Worm (Caenorhabditis elegans) whole organism, early embryonic: ENCODE measurements around the gene let-23.
A peak's percentile ranks its signal among the peaks of the same experiment; 100 is the strongest.

Experiments used
- B0310.2 ChIP-seq: sonication (generic microtip); optimal IDR thresholded peaks from 2 replicates; lab custom pipeline; 2016; ENCODE audit warnings: mild to moderate bottlenecking, missing genetic modification characterization, missing compliant biosample characterization
- F13C5.2 ChIP-seq: sonication (generic microtip); optimal IDR thresholded peaks from 2 replicates; lab custom pipeline; 2017; ENCODE audit warnings: mild to moderate bottlenecking, missing genetic modification characterization, inconsistent platforms, missing compliant biosample characterization
- aly-1 ChIP-seq: sonication (generic microtip); optimal IDR thresholded peaks from 2 replicates; lab custom pipeline; 2016; ENCODE audit warnings: missing genetic modification characterization, missing compliant biosample characterization
- ama-1 ChIP-seq: fragments of 150-350 bp; optimal IDR thresholded peaks from 2 replicates; lab custom pipeline; 2014
- ceh-13 ChIP-seq: fragments of 200-800 bp; sonication (Bioruptor generic); optimal IDR thresholded peaks from 2 replicates; lab custom pipeline; 2018; ENCODE audit warnings: mild to moderate bottlenecking, missing genetic modification characterization, missing compliant biosample characterization
- ceh-36 ChIP-seq: sonication (generic microtip); optimal IDR thresholded peaks from 2 replicates; lab custom pipeline; 2016; ENCODE audit warnings: missing genetic modification characterization, inconsistent platforms, missing compliant biosample characterization
- ets-7 ChIP-seq: sonication (generic microtip); optimal IDR thresholded peaks from 2 replicates; lab custom pipeline; 2016; ENCODE audit warnings: missing genotype, missing genetic modification characterization, missing compliant biosample characterization
- flt-1 ChIP-seq: fragments of 200-800 bp; sonication (Bioruptor generic); IDR thresholded peaks from 2 replicates; pipeline ENCODE4 v1.3.6; 2022; ENCODE audit warnings: missing genetic modification characterization, missing compliant biosample characterization
- hmbx-1 ChIP-seq: sonication (generic microtip); optimal IDR thresholded peaks from 2 replicates; lab custom pipeline; 2016; ENCODE audit warnings: mild to moderate bottlenecking, missing genetic modification characterization, missing compliant biosample characterization
- hmg-4 ChIP-seq: fragments of 200-800 bp; sonication (Bioruptor generic); optimal IDR thresholded peaks from 2 replicates; lab custom pipeline; 2018; ENCODE audit warnings: mild to moderate bottlenecking, missing genetic modification characterization, missing compliant biosample characterization
- hnd-1 ChIP-seq: sonication (generic microtip); optimal IDR thresholded peaks from 2 replicates; lab custom pipeline; 2016; ENCODE audit warnings: missing genetic modification characterization, missing compliant biosample characterization
- pes-1 ChIP-seq: fragments of 200-800 bp; sonication (Bioruptor generic); IDR thresholded peaks from 2 replicates; pipeline ENCODE4 v1.3.6; 2022; ENCODE audit warnings: missing genetic modification reagents, missing genetic modification characterization, missing compliant biosample characterization
- scrt-1 ChIP-seq: fragments of 200-800 bp; sonication (Bioruptor generic); IDR thresholded peaks from 2 replicates; pipeline ENCODE4 v1.3.6; 2022; ENCODE audit warnings: missing genetic modification characterization, missing compliant biosample characterization
- sea-1 ChIP-seq: fragments of 200-800 bp; sonication (Bioruptor generic); conservative IDR thresholded peaks from 2 replicates; pipeline ENCODE4 v1.3.6; 2022; ENCODE audit warnings: missing genetic modification characterization, missing compliant biosample characterization
- tbx-11 ChIP-seq: fragments of 200-800 bp; sonication (Bioruptor generic); IDR thresholded peaks from 2 replicates; pipeline ENCODE4 v1.3.6; 2022; ENCODE audit warnings: missing genetic modification characterization, missing compliant biosample characterization
- tbx-37 ChIP-seq: fragments of 200-800 bp; sonication (Bioruptor generic); conservative IDR thresholded peaks from 2 replicates; pipeline ENCODE4 v1.3.6; 2022; ENCODE audit warnings: missing genetic modification reagents, missing genetic modification characterization, missing compliant biosample characterization
- tra-4 ChIP-seq: sonication (generic microtip); optimal IDR thresholded peaks from 2 replicates; lab custom pipeline; 2017; ENCODE audit warnings: missing genetic modification characterization, missing compliant biosample characterization

Gene let-23

ce11 chrII:9210076-9210475 is 12.8 kb downstream of the let-23 start, which contains the start of gene ZK1067.4:
TSS of gene ZK1067.4 (plus strand) at chrII:9210376.
- TF ChIP-seq hnd-1 (tag; lab: Kevin White, UChicago) (no peak), tbx-11 (GFP tag; lab: Robert Waterston, UW) (no peak), aly-1 (no peak), tbx-37 (GFP tag; lab: Robert Waterston, UW) (no peak), ceh-36 (tag; lab: Kevin White, UChicago) (no peak), pes-1 (no peak), sea-1 (GFP tag; lab: Robert Waterston, UW) (no peak), ceh-13 (GFP tag; lab: Kevin White, UChicago) (no peak), hmbx-1 (tag; lab: Kevin White, UChicago) (no peak), F13C5.2 (tag; lab: Kevin White, UChicago) (no peak), ets-7 (no peak), hmg-4 (GFP tag; lab: Kevin White, UChicago) (no peak), B0310.2 (tag; lab: Kevin White, UChicago) (no peak), scrt-1 (GFP tag; lab: Robert Waterston, UW) (no peak), ama-1 (no peak)

ce11 chrII:9211684-9212083 is 14.4 kb downstream of the let-23 start:
- no peak for TF ChIP-seq hmg-4 (GFP tag; lab: Kevin White, UChicago)
- no peak for TF ChIP-seq pes-1
- no peak for TF ChIP-seq hnd-1 (tag; lab: Kevin White, UChicago)
- no peak for TF ChIP-seq scrt-1 (GFP tag; lab: Robert Waterston, UW)
- TF ChIP-seq aly-1: no peak
- TF ChIP-seq flt-1 (GFP tag; lab: Robert Waterston, UW): no peak
- TF ChIP-seq sea-1 (GFP tag; lab: Robert Waterston, UW): no peak
- TF ChIP-seq ets-7: no peak
- TF ChIP-seq tbx-37 (GFP tag; lab: Robert Waterston, UW): no peak
- TF ChIP-seq ceh-13 (GFP tag; lab: Kevin White, UChicago): no peak
- no peak for TF ChIP-seq hmbx-1 (tag; lab: Kevin White, UChicago)
- no peak for TF ChIP-seq tra-4 (tag; lab: Kevin White, UChicago)
- no peak for TF ChIP-seq ceh-36 (tag; lab: Kevin White, UChicago)
- no peak for TF ChIP-seq ama-1
- TF ChIP-seq B0310.2 (tag; lab: Kevin White, UChicago): no peak
- TF ChIP-seq tbx-11 (GFP tag; lab: Robert Waterston, UW): no peak
- TF ChIP-seq F13C5.2 (tag; lab: Kevin White, UChicago): no peak

DNA sequence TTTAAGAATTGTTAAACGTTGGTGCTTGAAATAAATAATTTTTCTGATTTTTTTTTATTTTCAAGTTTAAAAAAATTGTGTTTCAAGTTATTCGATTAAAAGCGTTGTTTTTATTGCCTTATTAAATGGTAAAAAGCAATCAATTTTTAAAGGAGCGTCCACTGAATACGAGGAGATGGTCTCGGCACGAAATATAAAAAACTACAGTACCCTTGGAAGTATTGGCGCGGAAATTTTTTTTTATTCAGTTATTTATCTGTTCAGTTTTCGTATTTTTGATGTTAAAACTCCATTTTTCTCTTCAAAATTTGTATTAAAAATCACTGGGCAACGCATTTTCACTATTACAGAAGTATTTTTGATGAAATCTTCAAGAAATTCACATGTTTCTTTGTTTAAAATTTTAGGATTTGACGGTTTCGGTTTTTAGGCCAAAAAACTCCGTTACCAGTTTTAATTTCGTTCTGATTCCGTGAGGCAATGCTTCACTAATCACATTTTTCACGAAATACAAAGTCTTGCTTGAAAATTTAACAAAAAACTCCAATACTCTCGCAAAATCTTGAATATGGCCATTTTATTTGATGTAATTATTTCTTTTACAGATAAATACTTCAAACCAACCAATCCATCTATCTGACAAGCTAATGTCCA is 15.9 kb downstream of the let-23 start, which contains the start of gene znfx-1:
Gene znfx-1 (plus strand): TSS at position 604 of the 654 bp plus-strand sequence.
- no peak for TF ChIP-seq ceh-13 (GFP tag; lab: Kevin White, UChicago)
- no peak for TF ChIP-seq tra-4 (tag; lab: Kevin White, UChicago)
- TF ChIP-seq tbx-11 (GFP tag; lab: Robert Waterston, UW): no peak
- no peak for TF ChIP-seq scrt-1 (GFP tag; lab: Robert Waterston, UW)

- no peak for TF ChIP-seq sea-1 (GFP tag; lab: Robert Waterston, UW)
- no peak for TF ChIP-seq tra-4 (tag; lab: Kevin White, UChicago)
- no peak for TF ChIP-seq tbx-37 (GFP tag; lab: Robert Waterston, UW)
- no peak for TF ChIP-seq F13C5.2 (tag; lab: Kevin White, UChicago)
- TF ChIP-seq hmbx-1 (tag; lab: Kevin White, UChicago): no peak
- no peak for TF ChIP-seq hnd-1 (tag; lab: Kevin White, UChicago)
Observed at ce11 chrII:9222969-9223368, 25.7 kb downstream of the let-23 start, which contains the start of gene ZK1067.3. TSS of gene ZK1067.3 (plus strand) at chrII:9223269.

DNA sequence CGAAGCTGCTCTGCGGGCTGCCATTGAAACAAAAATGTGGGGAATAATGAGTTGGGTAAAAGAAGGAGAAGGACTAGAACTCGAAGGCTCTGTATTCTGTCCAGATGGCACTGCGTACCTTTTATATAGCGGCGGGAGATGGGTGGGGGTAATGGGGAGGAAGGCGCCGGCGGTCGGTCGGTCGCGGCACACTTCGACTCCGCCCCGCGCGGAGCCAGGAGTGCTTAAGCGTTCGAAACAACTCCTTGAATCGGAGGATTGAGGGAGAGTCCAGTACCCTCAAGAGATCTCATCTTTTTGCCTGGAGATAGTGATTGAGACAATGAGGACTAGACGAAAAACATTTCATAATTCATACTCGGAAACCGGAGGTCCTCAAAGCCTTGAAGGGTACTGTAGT is 29.8 kb downstream of the let-23 start, which contains the start of gene abu-14:
Gene abu-14 (minus strand): TSS at position 81 of the 400 bp plus-strand sequence.
- TF ChIP-seq ceh-36 (tag; lab: Kevin White, UChicago) (no peak), scrt-1 (GFP tag; lab: Robert Waterston, UW) (peak; percentile 19; the same call in 1 of the 2 replicates), flt-1 (GFP tag; lab: Robert Waterston, UW) (no peak)

- TF ChIP-seq ceh-36 (tag; lab: Kevin White, UChicago): no peak
Observed at ce11 chrII:9231240-9231639, 33.9 kb downstream of the let-23 start, which contains the start of gene gst-13. TSS of gene gst-13 (plus strand) at chrII:9231457.

ce11 chrII:9232493-9232892 is 35.2 kb downstream of the let-23 start:
- TF ChIP-seq B0310.2 (tag; lab: Kevin White, UChicago) (no peak), tbx-37 (GFP tag; lab: Robert Waterston, UW) (no peak), tbx-11 (GFP tag; lab: Robert Waterston, UW) (no peak), tra-4 (tag; lab: Kevin White, UChicago) (no peak), ets-7 (no peak), aly-1 (no peak), flt-1 (GFP tag; lab: Robert Waterston, UW) (no peak), hmbx-1 (tag; lab: Kevin White, UChicago) (no peak), F13C5.2 (tag; lab: Kevin White, UChicago) (no peak), ceh-13 (GFP tag; lab: Kevin White, UChicago) (no peak), pes-1 (no peak), scrt-1 (GFP tag; lab: Robert Waterston, UW) (no peak), hmg-4 (GFP tag; lab: Kevin White, UChicago) (no peak), sea-1 (GFP tag; lab: Robert Waterston, UW) (no peak)

ce11 chrII:9232923-9233322 is 35.6 kb downstream of the let-23 start, which contains the start of gene T26C5.2:
TSS of gene T26C5.2 (plus strand) at chrII:9233223.
- TF ChIP-seq ets-7: no peak
- TF ChIP-seq hmg-4 (GFP tag; lab: Kevin White, UChicago): no peak
- TF ChIP-seq hnd-1 (tag; lab: Kevin White, UChicago): no peak
- no peak for TF ChIP-seq tra-4 (tag; lab: Kevin White, UChicago)
- TF ChIP-seq ceh-36 (tag; lab: Kevin White, UChicago): no peak
- no peak for TF ChIP-seq sea-1 (GFP tag; lab: Robert Waterston, UW)
- no peak for TF ChIP-seq tbx-11 (GFP tag; lab: Robert Waterston, UW)
- TF ChIP-seq ceh-13 (GFP tag; lab: Kevin White, UChicago): no peak
- TF ChIP-seq ama-1: no peak
- no peak for TF ChIP-seq hmbx-1 (tag; lab: Kevin White, UChicago)
- TF ChIP-seq aly-1: no peak
- TF ChIP-seq pes-1: no peak
- TF ChIP-seq F13C5.2 (tag; lab: Kevin White, UChicago): no peak
- no peak for TF ChIP-seq flt-1 (GFP tag; lab: Robert Waterston, UW)
- no peak for TF ChIP-seq B0310.2 (tag; lab: Kevin White, UChicago)
- no peak for TF ChIP-seq scrt-1 (GFP tag; lab: Robert Waterston, UW)
- TF ChIP-seq tbx-37 (GFP tag; lab: Robert Waterston, UW): no peak
